Worm (Caenorhabditis elegans) whole organism, midembryonic: ENCODE data around the gene dpy-23.

Experiments
- T22C8.4 ChIP-seq: fragments of 200-800 bp; sonication (Bioruptor generic); IDR thresholded peaks from 2 replicates; pipeline ENCODE4 v1.3.6; 2022; ENCODE audit warnings: missing genetic modification characterization, missing compliant biosample characterization
- cog-1 ChIP-seq: sonication (generic microtip); optimal IDR thresholded peaks from 2 replicates; lab custom pipeline; 2016; ENCODE audit warnings: missing genetic modification characterization, missing compliant biosample characterization
- flt-1 ChIP-seq: fragments of 200-800 bp; sonication (Bioruptor generic); IDR thresholded peaks from 2 replicates; pipeline ENCODE4 v1.3.6; 2022; ENCODE audit warnings: missing genetic modification characterization, missing compliant biosample characterization
- klf-2 ChIP-seq: fragments of 200-800 bp; sonication (Bioruptor generic); conservative IDR thresholded peaks from 2 replicates; pipeline ENCODE4 v1.3.6; 2022; ENCODE audit warnings: missing genetic modification reagents, missing genetic modification characterization, missing compliant biosample characterization
- tab-1 ChIP-seq: fragments of 200-800 bp; sonication (Bioruptor generic); IDR thresholded peaks from 2 replicates; pipeline ENCODE4 v1.3.6; 2022; ENCODE audit warnings: missing genetic modification characterization, missing compliant biosample characterization

DNA sequence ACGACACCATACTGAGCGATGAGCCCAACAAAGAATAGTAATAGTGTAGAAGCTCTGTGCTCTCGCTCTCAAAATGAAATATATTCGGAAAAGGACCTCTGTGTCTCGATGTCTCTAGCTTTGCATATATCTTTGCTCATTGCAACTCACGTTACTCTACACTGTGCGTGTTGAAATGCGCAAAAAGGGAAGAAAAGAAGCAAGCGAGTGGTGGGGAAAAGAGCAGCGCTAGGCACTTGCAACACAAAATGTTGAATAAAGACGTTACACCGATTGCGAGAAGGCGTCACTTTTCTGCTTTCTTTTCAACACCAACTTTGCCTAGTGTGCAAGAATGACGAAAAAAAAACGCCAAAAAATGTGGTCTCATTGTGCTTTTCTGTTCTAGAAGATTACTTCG, 45.4 kb downstream of the dpy-23 start:
- no peak for TF ChIP-seq klf-2 (GFP tag; lab: Robert Waterston, UW)
- TF ChIP-seq flt-1 (GFP tag; lab: Robert Waterston, UW): no peak
- no peak for TF ChIP-seq cog-1 (tag; lab: Kevin White, UChicago)
- TF ChIP-seq T22C8.4: no peak
- TF ChIP-seq tab-1 (GFP tag; lab: Robert Waterston, UW): no peak
